Worm (Caenorhabditis elegans) whole organism, late embryonic: Measurements from ENCODE around the gene srbc-40.

Experiments used
- C38D4.7 ChIP-seq: fragments of 200-800 bp; sonication (Bioruptor generic); optimal IDR thresholded peaks from 2 replicates; lab custom pipeline; 2018; ENCODE audit warnings: mild to moderate bottlenecking, missing genetic modification characterization, moderate library complexity, missing compliant biosample characterization
- F13H6.1 ChIP-seq: sonication (generic microtip); optimal IDR thresholded peaks from 2 replicates; lab custom pipeline; 2016; ENCODE audit warnings: missing genetic modification characterization, missing compliant biosample characterization
- K02D7.2 ChIP-seq: sonication (generic microtip); optimal IDR thresholded peaks from 2 replicates; lab custom pipeline; 2017; ENCODE audit warnings: mild to moderate bottlenecking, missing genetic modification characterization, missing compliant biosample characterization
- Y22D7AL.16 ChIP-seq: sonication (generic microtip); optimal IDR thresholded peaks from 2 replicates; lab custom pipeline; 2016; ENCODE audit warnings: missing genetic modification characterization, missing compliant biosample characterization
- ceh-18 ChIP-seq: sonication (generic microtip); optimal IDR thresholded peaks from 2 replicates; lab custom pipeline; 2016; ENCODE audit warnings: missing genetic modification characterization, missing compliant biosample characterization
- ceh-24 ChIP-seq: sonication (generic microtip); optimal IDR thresholded peaks from 2 replicates; lab custom pipeline; 2016; ENCODE audit warnings: mild to moderate bottlenecking, missing genetic modification characterization, missing compliant biosample characterization
- ceh-30 ChIP-seq: fragments of 150-350 bp; optimal IDR thresholded peaks from 2 replicates; lab custom pipeline; 2014; ENCODE audit warnings: missing biosample characterization, missing genetic modification characterization
- ceh-31 ChIP-seq: sonication (generic microtip); optimal IDR thresholded peaks from 2 replicates; lab custom pipeline; 2016; ENCODE audit warnings: missing genetic modification characterization, missing compliant biosample characterization
- ceh-34 ChIP-seq: sonication (generic microtip); optimal IDR thresholded peaks from 2 replicates; lab custom pipeline; 2016; ENCODE audit warnings: mild to moderate bottlenecking, missing genetic modification characterization, missing compliant biosample characterization
- ceh-6 ChIP-seq: fragments of 200-800 bp; sonication (Bioruptor generic); optimal IDR thresholded peaks from 2 replicates; lab custom pipeline; 2018; ENCODE audit warnings: mild to moderate bottlenecking, missing genetic modification characterization, missing compliant biosample characterization
- ceh-9 ChIP-seq: sonication (generic microtip); optimal IDR thresholded peaks from 2 replicates; lab custom pipeline; 2016; ENCODE audit warnings: mild to moderate bottlenecking, missing genetic modification characterization, inconsistent platforms, missing compliant biosample characterization
- che-1 ChIP-seq: sonication (generic microtip); optimal IDR thresholded peaks from 2 replicates; lab custom pipeline; 2016; ENCODE audit warnings: mild to moderate bottlenecking, missing genetic modification characterization, missing compliant biosample characterization
- dmd-4 ChIP-seq: sonication (generic microtip); optimal IDR thresholded peaks from 2 replicates; lab custom pipeline; 2016; ENCODE audit warnings: borderline replicate concordance, missing genetic modification characterization, missing compliant biosample characterization
- dve-1 ChIP-seq: sonication (generic microtip); optimal IDR thresholded peaks from 2 replicates; lab custom pipeline; 2017; ENCODE audit warnings: antibody characterized with exemption, mild to moderate bottlenecking, missing genetic modification characterization, missing compliant biosample characterization
- elt-2 ChIP-seq: sonication (generic microtip); optimal IDR thresholded peaks from 2 replicates; lab custom pipeline; 2016; ENCODE audit warnings: missing genetic modification reagents, missing genetic modification characterization, missing compliant biosample characterization
- ets-4 ChIP-seq: sonication (generic microtip); optimal IDR thresholded peaks from 2 replicates; lab custom pipeline; 2016; ENCODE audit warnings: missing genetic modification characterization, missing compliant biosample characterization
- eyg-1 ChIP-seq: sonication (generic microtip); optimal IDR thresholded peaks from 2 replicates; lab custom pipeline; 2016; ENCODE audit warnings: missing genotype, missing genetic modification characterization, missing compliant biosample characterization
- gmeb-2 ChIP-seq: sonication (generic microtip); optimal IDR thresholded peaks from 2 replicates; lab custom pipeline; 2016; ENCODE audit warnings: missing genetic modification characterization, inconsistent platforms, missing compliant biosample characterization
- hlh-30 ChIP-seq: sonication (generic microtip); optimal IDR thresholded peaks from 2 replicates; lab custom pipeline; 2017; ENCODE audit warnings: antibody characterized with exemption, missing genetic modification characterization, missing compliant biosample characterization; ENCODE audit not compliant: insufficient read depth
- hlh-6 ChIP-seq: sonication (generic microtip); optimal IDR thresholded peaks from 2 replicates; lab custom pipeline; 2016; ENCODE audit warnings: missing genotype, missing genetic modification characterization, missing compliant biosample characterization
- hlh-8 ChIP-seq: sonication (generic microtip); optimal IDR thresholded peaks from 2 replicates; lab custom pipeline; 2016; ENCODE audit warnings: missing genotype, missing genetic modification characterization, missing compliant biosample characterization
- lin-11 ChIP-seq: fragments of 200-800 bp; sonication (Bioruptor generic); optimal IDR thresholded peaks from 2 replicates; lab custom pipeline; 2018; ENCODE audit warnings: mild to moderate bottlenecking, missing genetic modification characterization, missing compliant biosample characterization
- madf-2 ChIP-seq: sonication (generic microtip); optimal IDR thresholded peaks from 2 replicates; lab custom pipeline; 2017; ENCODE audit warnings: missing genetic modification characterization, missing compliant biosample characterization
- nfya-1 ChIP-seq: sonication (generic microtip); optimal IDR thresholded peaks from 2 replicates; lab custom pipeline; 2017; ENCODE audit warnings: missing genetic modification characterization, mild to moderate bottlenecking, missing compliant biosample characterization, antibody characterized with exemption, moderate library complexity
- nhr-11 ChIP-seq: fragments of 150-350 bp; optimal IDR thresholded peaks from 2 replicates; lab custom pipeline; 2014; ENCODE audit warnings: missing biosample characterization, missing genetic modification characterization
- nhr-232 ChIP-seq: sonication (generic microtip); optimal IDR thresholded peaks from 2 replicates; lab custom pipeline; 2016; ENCODE audit warnings: missing genetic modification characterization, missing compliant biosample characterization
- pag-3 ChIP-seq: sonication (generic microtip); optimal IDR thresholded peaks from 2 replicates; lab custom pipeline; 2016; ENCODE audit warnings: missing compliant biosample characterization, missing genetic modification characterization, borderline replicate concordance
- pha-2 ChIP-seq: sonication (generic microtip); optimal IDR thresholded peaks from 2 replicates; lab custom pipeline; 2017; ENCODE audit warnings: mild to moderate bottlenecking, missing genetic modification characterization, missing compliant biosample characterization
- pqm-1 ChIP-seq: sonication (generic microtip); optimal IDR thresholded peaks from 2 replicates; lab custom pipeline; 2016; ENCODE audit warnings: missing genetic modification characterization, missing compliant biosample characterization
- rnt-1 ChIP-seq: sonication (generic microtip); optimal IDR thresholded peaks from 2 replicates; lab custom pipeline; 2016; ENCODE audit warnings: missing genetic modification characterization, missing compliant biosample characterization
- sox-2 ChIP-seq: fragments of 200-800 bp; sonication (Bioruptor generic); IDR thresholded peaks from 2 replicates; pipeline ENCODE4 v1.3.6; 2022; ENCODE audit warnings: missing genetic modification reagents, missing genetic modification characterization, missing compliant biosample characterization
- syd-9 ChIP-seq: sonication (generic microtip); optimal IDR thresholded peaks from 2 replicates; lab custom pipeline; 2016; ENCODE audit warnings: mild to moderate bottlenecking, missing genetic modification characterization, moderate library complexity, missing compliant biosample characterization
- tbx-2 ChIP-seq: sonication (generic microtip); optimal IDR thresholded peaks from 2 replicates; lab custom pipeline; 2016; ENCODE audit warnings: missing genetic modification characterization, missing compliant biosample characterization
- unc-42 ChIP-seq: sonication (generic microtip); optimal IDR thresholded peaks from 2 replicates; lab custom pipeline; 2016; ENCODE audit warnings: missing genotype, missing genetic modification characterization, missing compliant biosample characterization
- unc-55 ChIP-seq: sonication (generic microtip); optimal IDR thresholded peaks from 2 replicates; lab custom pipeline; 2017; ENCODE audit warnings: missing biosample characterization, missing genetic modification reagents, missing genetic modification characterization
- zip-5 ChIP-seq: sonication (generic microtip); optimal IDR thresholded peaks from 2 replicates; lab custom pipeline; 2016; ENCODE audit warnings: missing genetic modification characterization, missing compliant biosample characterization
- ztf-16 ChIP-seq: sonication (generic microtip); optimal IDR thresholded peaks from 2 replicates; lab custom pipeline; 2017; ENCODE audit warnings: missing genetic modification characterization, missing compliant biosample characterization

The srbc-40 gene

ce11 chrV:731330-731729, 11.7 kb upstream of the srbc-40 start:
- TF ChIP-seq eyg-1 (tag; lab: Kevin White, UChicago) (no peak), ceh-9 (tag; lab: Kevin White, UChicago) (no peak), unc-55 (GFP tag; lab: Kevin White, UChicago) (peak; percentile 95), dve-1 (tag; lab: Kevin White, UChicago) (peak; percentile 5), ets-4 (tag; lab: Kevin White, UChicago) (peak; percentile 32), F13H6.1 (peak; percentile 49), hlh-30 (peak; percentile 91), nfya-1 (peak; percentile 78), rnt-1 (tag; lab: Kevin White, UChicago) (peak; percentile 88), zip-5 (tag; lab: Kevin White, UChicago) (no peak), syd-9 (tag; lab: Kevin White, UChicago) (peak; percentile 17), ceh-34 (tag; lab: Kevin White, UChicago) (peak; percentile 22), tbx-2 (tag; lab: Kevin White, UChicago) (peak; percentile 66), pha-2 (tag; lab: Kevin White, UChicago) (no peak), dmd-4 (tag; lab: Kevin White, UChicago) (no peak), pqm-1 (tag; lab: Kevin White, UChicago) (peak; percentile 83), ceh-18 (tag; lab: Kevin White, UChicago) (peak; percentile 94), elt-2 (tag; lab: Kevin White, UChicago) (peak; percentile 80)
- TF ChIP-seq, all 69 proteins: peak for 13

ce11 chrV:730216-730615, 10.6 kb upstream of the srbc-40 start:
- TF ChIP-seq hlh-30 (peak; percentile 7), elt-2 (tag; lab: Kevin White, UChicago) (no peak)

- TF ChIP-seq nhr-232 (tag; lab: Kevin White, UChicago): no peak
- TF ChIP-seq hlh-30: peak; percentile 6
Measured at ce11 chrV:728822-729493, 9.3 kb upstream of the srbc-40 start.

ce11 chrV:727484-728351, 8.1 kb upstream of the srbc-40 start, which contains the start of the genes icl-1 and srh-2:
Gene icl-1 (minus strand): TSS chrV:728004.
Gene srh-2 (plus strand): TSS chrV:728301.
- TF ChIP-seq ztf-16 (no peak), unc-42 (no peak), ceh-6 (GFP tag; lab: Kevin White, UChicago) (no peak), C38D4.7 (GFP tag; lab: Kevin White, UChicago) (no peak), ceh-24 (tag; lab: Kevin White, UChicago) (no peak), gmeb-2 (tag; lab: Kevin White, UChicago) (no peak), sox-2 (no peak), unc-55 (GFP tag; lab: Kevin White, UChicago) (peak; percentile 19), ceh-9 (tag; lab: Kevin White, UChicago) (no peak), ceh-18 (tag; lab: Kevin White, UChicago) (peak; percentile 14), tbx-2 (tag; lab: Kevin White, UChicago) (no peak), syd-9 (tag; lab: Kevin White, UChicago) (no peak), elt-2 (tag; lab: Kevin White, UChicago) (peak; percentile 78), hlh-8 (tag; lab: Kevin White, UChicago) (no peak), lin-11 (tag; lab: Kevin White, UChicago) (no peak), Y22D7AL.16 (tag; lab: Kevin White, UChicago) (no peak), hlh-6 (tag; lab: Kevin White, UChicago) (no peak), che-1 (tag; lab: Kevin White, UChicago) (no peak), nhr-11 (no peak), nfya-1 (peak; percentile 19), F13H6.1 (no peak), K02D7.2 (tag; lab: Kevin White, UChicago) (peak; percentile 2), rnt-1 (tag; lab: Kevin White, UChicago) (no peak), madf-2 (no peak), ceh-31 (tag; lab: Kevin White, UChicago) (no peak), ceh-30 (tag; lab: Kevin White, UChicago) (no peak), pag-3 (tag; lab: Kevin White, UChicago) (no peak)
